Worm (Caenorhabditis elegans) whole organism, L3 larva: ENCODE data around the gene rmd-6.

Source experiments
- aly-2 ChIP-seq: fragments of 150-350 bp; optimal IDR thresholded peaks from 2 replicates; lab custom pipeline; 2014; ENCODE audit warnings: missing biosample characterization, missing genetic modification characterization
- ceh-28 ChIP-seq: fragments of 150-350 bp; optimal IDR thresholded peaks from 2 replicates; lab custom pipeline; 2014; ENCODE audit warnings: missing biosample characterization, missing genetic modification reagents, missing genetic modification characterization
- ceh-82 ChIP-seq: fragments of 150-350 bp; optimal IDR thresholded peaks from 2 replicates; lab custom pipeline; 2014; ENCODE audit warnings: missing biosample characterization, missing genetic modification characterization
- ceh-9 ChIP-seq: sonication (generic microtip); optimal IDR thresholded peaks from 2 replicates; lab custom pipeline; 2018; ENCODE audit warnings: missing biosample characterization, missing genetic modification characterization
- egl-5 ChIP-seq: fragments of 150-350 bp; optimal IDR thresholded peaks from 2 replicates; lab custom pipeline; 2017; ENCODE audit warnings: missing biosample characterization, missing genetic modification reagents, missing genetic modification characterization, inconsistent platforms
- elt-2 ChIP-seq: sonication (generic microtip); optimal IDR thresholded peaks from 2 replicates; lab custom pipeline; 2016; ENCODE audit warnings: missing genetic modification reagents, mild to moderate bottlenecking, missing genetic modification characterization, missing compliant biosample characterization
- eor-1 ChIP-seq, 2 experiments: fragments of 150-350 bp; optimal IDR thresholded peaks; 2 replicates each; lab custom pipeline; 2014 to 2018; ENCODE audit warnings: missing biosample characterization in 2 of 2, missing genetic modification characterization in 2 of 2
- fkh-10 ChIP-seq: sonication (generic microtip); optimal IDR thresholded peaks from 2 replicates; lab custom pipeline; 2017; ENCODE audit warnings: missing biosample characterization, missing genetic modification reagents, missing genetic modification characterization
- fos-1 ChIP-seq: fragments of 150-350 bp; optimal IDR thresholded peaks from 2 replicates; lab custom pipeline; 2014; ENCODE audit warnings: missing biosample characterization, missing genetic modification characterization
- lin-15B ChIP-seq: fragments of 150-350 bp; optimal IDR thresholded peaks from 2 replicates; lab custom pipeline; 2014; ENCODE audit warnings: missing biosample characterization, missing genetic modification characterization
- lin-39 ChIP-seq: fragments of 150-350 bp; optimal IDR thresholded peaks from 2 replicates; lab custom pipeline; 2018; ENCODE audit warnings: missing biosample characterization, missing genetic modification reagents, missing genetic modification characterization
- lsy-12 ChIP-seq: sonication (generic microtip); optimal IDR thresholded peaks from 2 replicates; lab custom pipeline; 2016; ENCODE audit warnings: mild to moderate bottlenecking, missing genetic modification characterization, missing compliant biosample characterization
- nhr-237 ChIP-seq: fragments of 150-350 bp; optimal IDR thresholded peaks from 2 replicates; lab custom pipeline; 2014; ENCODE audit warnings: missing biosample characterization, missing genetic modification characterization
- nhr-28 ChIP-seq: fragments of 150-350 bp; optimal IDR thresholded peaks from 2 replicates; lab custom pipeline; 2014; ENCODE audit warnings: missing biosample characterization, missing genetic modification characterization
- pqm-1 ChIP-seq: fragments of 150-350 bp; optimal IDR thresholded peaks from 2 replicates; lab custom pipeline; 2017; ENCODE audit warnings: missing biosample characterization, missing genetic modification characterization, inconsistent platforms
- tbx-2 ChIP-seq: sonication (generic microtip); optimal IDR thresholded peaks from 2 replicates; lab custom pipeline; 2016; ENCODE audit warnings: mild to moderate bottlenecking, missing genetic modification characterization, missing compliant biosample characterization
- ztf-11 ChIP-seq: fragments of 150-350 bp; optimal IDR thresholded peaks from 2 replicates; lab custom pipeline; 2014; ENCODE audit warnings: missing biosample characterization, missing genetic modification characterization

The rmd-6 gene

ce11 chrIV:5109943-5110342 lies 41.3 kb downstream of the rmd-6 start:
- TF ChIP-seq aly-2, result no peak
- no peak for TF ChIP-seq elt-2 (tag; lab: Kevin White, UChicago)
- no peak for TF ChIP-seq lsy-12 (tag; lab: Kevin White, UChicago)
- TF ChIP-seq fos-1 (tag; lab: Kevin White, UChicago), result no peak

- TF ChIP-seq egl-5 (tag; lab: Kevin White, UChicago), result peak; percentile 28
- TF ChIP-seq lin-39 (tag; lab: Kevin White, UChicago), result peak; percentile 12
- no peak for TF ChIP-seq pqm-1 (tag; lab: Kevin White, UChicago)
- no peak for TF ChIP-seq fkh-10
- no peak for TF ChIP-seq ceh-82 (tag; lab: Kevin White, UChicago)
- TF ChIP-seq ceh-28 (tag; lab: Kevin White, UChicago), result no peak
Observed at ce11 chrIV:5110391-5110930, 41.8 kb downstream of the rmd-6 start.

ce11 chrIV:5111533-5111932 lies 42.9 kb downstream of the rmd-6 start, which contains the start of gene AC7.3:
TSS of gene AC7.3 (plus strand) at chrIV:5111833.
- no peak for TF ChIP-seq ztf-11 (tag; lab: Kevin White, UChicago)
- TF ChIP-seq ceh-9 (tag; lab: Kevin White, UChicago), result no peak
- no peak for TF ChIP-seq nhr-237
- TF ChIP-seq eor-1 (tag; optimal IDR thresholded peaks at IDR 0.05; lab: Kevin White, UChicago), result no peak
- no peak for TF ChIP-seq ceh-82 (tag; lab: Kevin White, UChicago)
- no peak for TF ChIP-seq nhr-28 (tag; lab: Kevin White, UChicago)
- TF ChIP-seq tbx-2 (tag; lab: Kevin White, UChicago), result no peak
- TF ChIP-seq lin-15B (tag; lab: Kevin White, UChicago), result no peak
- TF ChIP-seq, all 47 proteins: peak for 0
